Fruit fly (Drosophila melanogaster): ENCODE results near the gene CG10214.

The CG10214 gene

dm6 chr3R:23786768-23787631, 19.7 kb upstream of the CG10214 start:
- no peak for TF ChIP-seq OdsH (GFP tag; optimal IDR thresholded peaks at IDR 0.05)
- peak in 1 of 2 experiments; percentile 30 for TF ChIP-seq foxo (GFP tag; optimal IDR thresholded peaks at IDR 0.05)

- TF ChIP-seq dl (GFP tag; optimal IDR thresholded peaks at IDR 0.05; ENCODE audit: insufficient read depth in 1 of 2, partially characterized antibody in 2 of 2) (no peak), Dfd (GFP tag; optimal IDR thresholded peaks at IDR 0.05) (no peak), CG9705 (GFP tag; optimal IDR thresholded peaks at IDR 0.05) (no peak), Dif (GFP tag; optimal IDR thresholded peaks at IDR 0.05; ENCODE audit: partially characterized antibody) (no peak), Hr78 (GFP tag; optimal IDR thresholded peaks at IDR 0.05) (no peak), fru (GFP tag; optimal IDR thresholded peaks at IDR 0.05) (no peak), Sp1 (GFP tag; optimal IDR thresholded peaks at IDR 0.05) (no peak), Vsx2 (GFP tag; optimal IDR thresholded peaks at IDR 0.05; ENCODE audit: partially characterized antibody) (no peak), lola (GFP tag; optimal IDR thresholded peaks at IDR 0.05) (no peak), sv (GFP tag; optimal IDR thresholded peaks at IDR 0.05) (no peak), GATAd (GFP tag; optimal IDR thresholded peaks at IDR 0.05) (no peak), brk (GFP tag; optimal IDR thresholded peaks at IDR 0.05) (no peak), dsf (GFP tag; optimal IDR thresholded peaks at IDR 0.05; ENCODE audit: borderline replicate concordance) (no peak), sage (GFP tag; optimal IDR thresholded peaks at IDR 0.05) (no peak)
Observed at dm6 chr3R:23784925-23785680, 17.8 kb upstream of the CG10214 start.

dm6 chr3R:23783961-23784360, 16.7 kb upstream of the CG10214 start:
- TF ChIP-seq fru (GFP tag; optimal IDR thresholded peaks at IDR 0.05): peak; percentile 75
- TF ChIP-seq rgr (GFP tag; optimal IDR thresholded peaks at IDR 0.05): peak; percentile 60
- TF ChIP-seq sv (GFP tag; optimal IDR thresholded peaks at IDR 0.05): peak; percentile 13
- TF ChIP-seq usp (GFP tag; optimal IDR thresholded peaks at IDR 0.05): no peak
- TF ChIP-seq Jra (GFP tag; optimal IDR thresholded peaks at IDR 0.05): no peak
- peak in 1 of 2 experiments; percentile 72 for TF ChIP-seq foxo (GFP tag; optimal IDR thresholded peaks at IDR 0.05)
- no peak for TF ChIP-seq jim (GFP tag; optimal IDR thresholded peaks at IDR 0.05)
- TF ChIP-seq psq (GFP tag; optimal IDR thresholded peaks at IDR 0.05): peak; percentile 34
- peak; percentile 75 for TF ChIP-seq h (GFP tag; optimal IDR thresholded peaks at IDR 0.05)
- TF ChIP-seq Myc (optimal IDR thresholded peaks at IDR 0.05): no peak
- TF ChIP-seq ey (GFP tag; optimal IDR thresholded peaks at IDR 0.05): peak; percentile 64
- peak; percentile 53 for TF ChIP-seq HLH106 (tag; optimal IDR thresholded peaks at IDR 0.05)
- TF ChIP-seq pan (optimal IDR thresholded peaks at IDR 0.05): no peak
- peak; percentile 51 for TF ChIP-seq br (GFP tag; optimal IDR thresholded peaks at IDR 0.05)
- TF ChIP-seq lola (GFP tag; optimal IDR thresholded peaks at IDR 0.05): no peak
- TF ChIP-seq Hr83 (GFP tag; optimal IDR thresholded peaks at IDR 0.05; ENCODE audit: poor library complexity, severe bottlenecking): no peak
- peak; percentile 65 for TF ChIP-seq OdsH (GFP tag; optimal IDR thresholded peaks at IDR 0.05)
- TF ChIP-seq tai (GFP tag; optimal IDR thresholded peaks at IDR 0.05): no peak
- peak; percentile 48 for TF ChIP-seq Sp1 (GFP tag; optimal IDR thresholded peaks at IDR 0.05)
- no peak for TF ChIP-seq N (GFP tag; optimal IDR thresholded peaks at IDR 0.05)
- peak; percentile 54 for TF ChIP-seq woc (GFP tag; optimal IDR thresholded peaks at IDR 0.05)
- TF ChIP-seq brk (GFP tag; optimal IDR thresholded peaks at IDR 0.05): no peak
- TF ChIP-seq Hr78 (GFP tag; optimal IDR thresholded peaks at IDR 0.05): no peak

- TF ChIP-seq tai (GFP tag; optimal IDR thresholded peaks at IDR 0.05) (no peak), Jra (GFP tag; optimal IDR thresholded peaks at IDR 0.05) (no peak), CG9705 (GFP tag; optimal IDR thresholded peaks at IDR 0.05) (no peak), jim (GFP tag; optimal IDR thresholded peaks at IDR 0.05) (no peak), dl (GFP tag; optimal IDR thresholded peaks at IDR 0.05; ENCODE audit: insufficient read depth in 1 of 2, partially characterized antibody in 2 of 2) (no peak), Dif (GFP tag; optimal IDR thresholded peaks at IDR 0.05; ENCODE audit: partially characterized antibody) (no peak), Sp1 (GFP tag; optimal IDR thresholded peaks at IDR 0.05) (no peak), psq (GFP tag; optimal IDR thresholded peaks at IDR 0.05) (no peak), ey (GFP tag; optimal IDR thresholded peaks at IDR 0.05) (no peak)
Observed at dm6 chr3R:23783403-23783757, 16.1 kb upstream of the CG10214 start.

Data from whole organism, wandering third instar larva.